Worm (Caenorhabditis elegans) whole organism, mixed stage, embryonic: ENCODE measurements around the gene zzz-1.

Experiments
- ces-1 ChIP-seq: fragments of 150-350 bp; optimal IDR thresholded peaks from 2 replicates; lab custom pipeline; 2014; ENCODE audit warnings: missing biosample characterization, missing genetic modification reagents, missing genetic modification characterization
- elt-1 ChIP-seq: sonication (generic microtip); optimal IDR thresholded peaks from 2 replicates; lab custom pipeline; 2017; ENCODE audit warnings: missing genetic modification characterization, mild to moderate bottlenecking, missing compliant biosample characterization, antibody characterized with exemption, moderate library complexity, borderline replicate concordance; ENCODE audit not compliant: insufficient read depth
- mep-1 ChIP-seq: fragments of 150-350 bp; optimal IDR thresholded peaks from 2 replicates; lab custom pipeline; 2017; ENCODE audit warnings: missing biosample characterization, missing genetic modification reagents, missing genetic modification characterization, inconsistent platforms
- nhr-12 ChIP-seq: fragments of 150-350 bp; optimal IDR thresholded peaks from 2 replicates; lab custom pipeline; 2014; ENCODE audit warnings: missing biosample characterization, missing genetic modification characterization
- nhr-237 ChIP-seq: fragments of 150-350 bp; optimal IDR thresholded peaks from 2 replicates; lab custom pipeline; 2014; ENCODE audit warnings: missing biosample characterization, missing genetic modification characterization
- snpc-4 ChIP-seq: fragments of 150-350 bp; optimal IDR thresholded peaks from 2 replicates; lab custom pipeline; 2014; ENCODE audit warnings: missing biosample characterization, missing genetic modification characterization
- sptf-1 ChIP-seq: sonication (generic microtip); optimal IDR thresholded peaks from 2 replicates; lab custom pipeline; 2017; ENCODE audit warnings: mild to moderate bottlenecking, missing genetic modification characterization, moderate library complexity, missing compliant biosample characterization
- ztf-11 ChIP-seq: fragments of 150-350 bp; optimal IDR thresholded peaks from 2 replicates; lab custom pipeline; 2014; ENCODE audit warnings: missing biosample characterization, missing genetic modification characterization

DNA sequence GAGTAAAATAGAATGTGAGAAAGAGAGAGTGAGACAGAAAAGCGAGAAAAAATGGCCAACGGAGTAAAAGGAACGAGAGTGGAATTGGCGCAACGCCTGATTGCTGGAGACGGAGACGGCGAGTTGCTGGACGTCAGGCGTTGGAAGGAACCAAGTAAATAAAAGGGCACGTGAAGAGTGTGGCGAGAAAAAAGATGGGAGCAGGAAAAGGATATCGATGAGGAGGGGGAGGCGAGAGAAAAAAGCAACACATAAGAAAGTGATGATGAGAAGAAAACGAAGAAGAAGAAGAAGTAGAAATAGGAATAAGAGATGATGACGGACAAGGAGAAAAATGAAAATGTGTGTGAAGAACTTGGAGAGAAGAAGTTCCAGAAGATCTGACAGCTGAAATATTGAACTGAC is 37.5 kb downstream of the zzz-1 start:
- TF ChIP-seq nhr-237 (tag; lab: Kevin White, UChicago) (no peak), mep-1 (tag; lab: Kevin White, UChicago) (no peak), elt-1 (tag; lab: Kevin White, UChicago) (no peak), ztf-11 (tag; lab: Kevin White, UChicago) (no peak), sptf-1 (tag; lab: Kevin White, UChicago) (peak; percentile 6), ces-1 (peak; percentile 71), nhr-12 (tag; lab: Kevin White, UChicago) (no peak), snpc-4 (tag; lab: Kevin White, UChicago) (no peak)
